Fruit fly (Drosophila melanogaster) whole organism, adult: ENCODE measurements around the gene CG1529.

Experiments used
- CG1620 ChIP-seq: fragments of 200-800 bp; sonication (Bioruptor generic); optimal IDR thresholded peaks from 2 replicates; lab custom pipeline; 2016; ENCODE audit warnings: missing biosample characterization, missing genetic modification characterization
- CG7101 ChIP-seq: fragments of 200-800 bp; sonication (Bioruptor generic); optimal IDR thresholded peaks from 2 replicates; lab custom pipeline; 2018; ENCODE audit warnings: missing biosample characterization, mild to moderate bottlenecking, missing genetic modification characterization, moderate library complexity

DNA sequence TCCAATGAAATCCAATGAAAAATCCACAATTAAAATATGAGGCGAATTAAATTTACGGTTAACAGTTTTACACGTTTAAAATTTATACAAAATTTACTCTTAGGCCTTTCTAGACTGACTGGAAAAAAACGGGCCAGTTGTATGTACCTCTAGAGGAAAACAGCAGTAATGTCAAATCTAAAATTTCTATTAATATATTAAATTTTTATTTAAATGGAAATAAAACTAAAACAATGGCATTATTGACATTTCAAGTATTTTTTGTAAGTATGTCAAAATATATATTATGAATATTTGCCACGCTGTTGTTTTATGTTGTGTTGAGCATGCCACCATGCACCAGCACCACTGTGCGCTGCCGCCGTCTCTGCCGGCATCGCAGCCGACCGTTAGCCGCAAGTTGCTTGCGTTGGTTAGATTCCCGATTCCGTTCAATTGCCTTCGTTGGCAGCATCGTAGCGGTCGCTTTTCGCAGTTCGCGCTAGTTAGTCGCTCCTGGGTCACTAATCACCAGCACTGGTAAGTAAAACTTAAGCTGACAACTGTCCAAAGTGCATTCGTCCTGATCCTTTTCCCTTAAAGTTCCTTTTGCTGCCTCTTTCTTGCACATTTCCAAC, 13.2 kb upstream of the CG1529 start, which contains the start of gene Cbs:
- peak; percentile 17 for TF ChIP-seq CG1620 (GFP tag; lab: Kevin White, UChicago)
- TF ChIP-seq CG7101 (tag; lab: Kevin White, UChicago): peak; percentile 17
